Worm (Caenorhabditis elegans) whole organism, L2 larva: ENCODE results near the gene sshk-1.

Experiments
- C34F6.9 ChIP-seq: fragments of 150-350 bp; optimal IDR thresholded peaks from 2 replicates; lab custom pipeline; 2014; ENCODE audit warnings: missing biosample characterization, missing genetic modification characterization
- F13H6.1 ChIP-seq: sonication (generic microtip); optimal IDR thresholded peaks from 2 replicates; lab custom pipeline; 2016; ENCODE audit warnings: missing genetic modification characterization, missing compliant biosample characterization
- R02D3.7 ChIP-seq: fragments of 150-350 bp; optimal IDR thresholded peaks from 2 replicates; lab custom pipeline; 2014; ENCODE audit warnings: missing biosample characterization, missing genetic modification characterization
- Y55F3AM.14 ChIP-seq: fragments of 200-800 bp; sonication (Bioruptor generic); optimal IDR thresholded peaks from 2 replicates; lab custom pipeline; 2018; ENCODE audit warnings: mild to moderate bottlenecking, missing genetic modification characterization, missing compliant biosample characterization
- aly-2 ChIP-seq: fragments of 150-350 bp; optimal IDR thresholded peaks from 2 replicates; lab custom pipeline; 2014; ENCODE audit warnings: missing biosample characterization, missing genetic modification characterization
- ama-1 ChIP-seq: fragments of 150-350 bp; optimal IDR thresholded peaks from 2 replicates; lab custom pipeline; 2018; ENCODE audit warnings: inconsistent platforms
- ceh-16 ChIP-seq: fragments of 150-350 bp; optimal IDR thresholded peaks from 2 replicates; lab custom pipeline; 2014; ENCODE audit warnings: missing biosample characterization, missing genetic modification characterization
- ceh-82 ChIP-seq: fragments of 150-350 bp; optimal IDR thresholded peaks from 2 replicates; lab custom pipeline; 2014; ENCODE audit warnings: missing biosample characterization, missing genetic modification characterization
- crh-2 ChIP-seq: sonication (generic microtip); optimal IDR thresholded peaks from 2 replicates; lab custom pipeline; 2017; ENCODE audit warnings: missing biosample characterization, missing genetic modification characterization
- egl-27 ChIP-seq: sonication (generic microtip); optimal IDR thresholded peaks from 3 replicates; lab custom pipeline; 2017; ENCODE audit warnings: missing biosample characterization, missing genetic modification reagents, missing genetic modification characterization
- elt-3 ChIP-seq: sonication (generic microtip); optimal IDR thresholded peaks from 2 replicates; lab custom pipeline; 2017; ENCODE audit warnings: missing biosample characterization, missing genetic modification characterization
- fos-1 ChIP-seq: fragments of 150-350 bp; optimal IDR thresholded peaks from 2 replicates; lab custom pipeline; 2014; ENCODE audit warnings: missing biosample characterization, missing genetic modification characterization
- gmeb-1 ChIP-seq: fragments of 150-350 bp; optimal IDR thresholded peaks from 2 replicates; lab custom pipeline; 2014; ENCODE audit warnings: missing biosample characterization, missing genetic modification characterization
- lin-11 ChIP-seq: fragments of 150-350 bp; sonication (generic microtip); optimal IDR thresholded peaks from 2 replicates; lab custom pipeline; 2014; ENCODE audit warnings: missing biosample characterization, missing genetic modification characterization, inconsistent platforms, mixed read lengths
- lin-13 ChIP-seq: fragments of 150-350 bp; optimal IDR thresholded peaks from 2 replicates; lab custom pipeline; 2014; ENCODE audit warnings: missing biosample characterization, missing genetic modification reagents, missing genetic modification characterization
- lsy-2 ChIP-seq, 2 experiments: fragments of 150-350 bp in 1 of 2; sonication (generic microtip) in 1 of 2; optimal IDR thresholded peaks; 2 replicates each; lab custom pipeline; 2014 to 2017; ENCODE audit warnings: missing biosample characterization in 2 of 2, missing genetic modification characterization in 2 of 2
- mab-5 ChIP-seq: fragments of 150-350 bp; optimal IDR thresholded peaks from 2 replicates; lab custom pipeline; 2014; ENCODE audit warnings: missing biosample characterization, missing genetic modification characterization
- mbf-1 ChIP-seq: sonication (generic microtip); optimal IDR thresholded peaks from 2 replicates; lab custom pipeline; 2017; ENCODE audit warnings: missing biosample characterization, missing genetic modification characterization
- nhr-10 ChIP-seq: sonication (generic microtip); optimal IDR thresholded peaks from 2 replicates; lab custom pipeline; 2017; ENCODE audit warnings: missing biosample characterization, missing genetic modification characterization
- nhr-11 ChIP-seq: fragments of 150-350 bp; optimal IDR thresholded peaks from 2 replicates; lab custom pipeline; 2014; ENCODE audit warnings: missing biosample characterization, missing genetic modification characterization
- nhr-12 ChIP-seq: fragments of 150-350 bp; optimal IDR thresholded peaks from 2 replicates; lab custom pipeline; 2014; ENCODE audit warnings: missing biosample characterization, missing genetic modification characterization
- nhr-129 ChIP-seq: fragments of 150-350 bp; optimal IDR thresholded peaks from 2 replicates; lab custom pipeline; 2014; ENCODE audit warnings: missing biosample characterization, missing genetic modification characterization
- nhr-21 ChIP-seq: fragments of 150-350 bp; optimal IDR thresholded peaks from 2 replicates; lab custom pipeline; 2014; ENCODE audit warnings: missing biosample characterization, missing genetic modification characterization
- nhr-237 ChIP-seq: fragments of 150-350 bp; optimal IDR thresholded peaks from 2 replicates; lab custom pipeline; 2014; ENCODE audit warnings: missing biosample characterization, missing genetic modification characterization
- nhr-25 ChIP-seq: fragments of 150-350 bp; sonication (generic microtip); optimal IDR thresholded peaks from 3 replicates; lab custom pipeline; 2014; ENCODE audit warnings: missing biosample characterization, missing genetic modification characterization
- sem-4 ChIP-seq: fragments of 150-350 bp; optimal IDR thresholded peaks from 2 replicates; lab custom pipeline; 2014; ENCODE audit warnings: missing biosample characterization, missing genetic modification reagents, missing genetic modification characterization
- skn-1 ChIP-seq: sonication (generic microtip); optimal IDR thresholded peaks from 2 replicates; lab custom pipeline; 2017; ENCODE audit warnings: missing biosample characterization, missing genetic modification characterization
- sma-3 ChIP-seq: sonication (generic microtip); optimal IDR thresholded peaks from 2 replicates; lab custom pipeline; 2016; ENCODE audit warnings: missing genetic modification reagents, missing genetic modification characterization, missing compliant biosample characterization
- sma-9 ChIP-seq, 2 experiments: fragments of 150-350 bp in 1 of 2; sonication (generic microtip) in 1 of 2; optimal IDR thresholded peaks; 2 replicates each; lab custom pipeline; 2014 to 2016; ENCODE audit warnings: missing genetic modification characterization in 2 of 2, mild to moderate bottlenecking in 1 of 2, missing biosample characterization in 1 of 2, missing compliant biosample characterization in 1 of 2, missing genetic modification reagents in 1 of 2, moderate library complexity in 1 of 2
- snpc-4 ChIP-seq: fragments of 150-350 bp; optimal IDR thresholded peaks from 2 replicates; lab custom pipeline; 2014; ENCODE audit warnings: missing biosample characterization, missing genetic modification characterization
- unc-55 ChIP-seq: fragments of 150-350 bp; sonication (generic microtip); optimal IDR thresholded peaks from 3 replicates; lab custom pipeline; 2014; ENCODE audit warnings: missing biosample characterization, missing genetic modification reagents, missing genetic modification characterization
- unc-62 ChIP-seq: fragments of 150-350 bp; optimal IDR thresholded peaks from 2 replicates; lab custom pipeline; 2014; ENCODE audit warnings: missing biosample characterization, missing genetic modification reagents, missing genetic modification characterization
- zag-1 ChIP-seq: fragments of 150-350 bp; optimal IDR thresholded peaks from 2 replicates; lab custom pipeline; 2014; ENCODE audit warnings: missing biosample characterization, missing genetic modification characterization
- ztf-11 ChIP-seq: sonication (generic microtip); optimal IDR thresholded peaks from 2 replicates; lab custom pipeline; 2017; ENCODE audit warnings: missing biosample characterization, missing genetic modification characterization
- ztf-4 ChIP-seq: fragments of 150-350 bp; optimal IDR thresholded peaks from 2 replicates; lab custom pipeline; 2014; ENCODE audit warnings: missing biosample characterization, missing genetic modification characterization

sshk-1 gene

ce11 chrV:20837765-20838164, 21.8 kb downstream of the sshk-1 start, which contains the start of gene mrps-12:
Gene mrps-12, plus strand, starts transcription at chrV:20838080.
- TF ChIP-seq nhr-10 (no peak), lin-11 (tag; lab: Kevin White, UChicago) (no peak), C34F6.9 (tag; lab: Kevin White, UChicago) (peak; percentile 54), unc-55 (GFP tag; lab: Kevin White, UChicago) (peak; percentile 8), lsy-2 (tag; optimal IDR thresholded peaks at IDR 0.05; lab: Kevin White, UChicago) (peak in 1 of 2 experiments; percentile 42), ama-1 (lab: Kevin White, UChicago) (no peak), nhr-25 (tag; lab: Kevin White, UChicago) (peak; percentile 4)

ce11 chrV:20838565-20838964, 22.6 kb downstream of the sshk-1 start, which contains the start of gene exos-7:
Gene exos-7, plus strand, starts transcription at chrV:20838865.
- TF ChIP-seq unc-62 (GFP tag; lab: Kevin White, UChicago): no peak
- no peak for TF ChIP-seq nhr-129
- no peak for TF ChIP-seq fos-1 (tag; lab: Kevin White, UChicago)
- TF ChIP-seq nhr-11 (tag; lab: Kevin White, UChicago): no peak
- TF ChIP-seq, all 48 proteins: peak for 0

- TF ChIP-seq nhr-25 (tag; lab: Kevin White, UChicago): no peak
- TF ChIP-seq ztf-11 (tag; lab: Kevin White, UChicago): no peak
- no peak for TF ChIP-seq elt-3
- TF ChIP-seq ceh-16 (tag; lab: Kevin White, UChicago): no peak
- no peak for TF ChIP-seq sma-9 (GFP tag; optimal IDR thresholded peaks at IDR 0.05; lab: Kevin White, UChicago)
- no peak for TF ChIP-seq sma-9 (tag; optimal IDR thresholded peaks at IDR 0.05; lab: Kevin White, UChicago)
- no peak for TF ChIP-seq ceh-82
- no peak for TF ChIP-seq nhr-237 (tag; lab: Kevin White, UChicago)
- no peak for TF ChIP-seq gmeb-1
- no peak for TF ChIP-seq mbf-1
- no peak for TF ChIP-seq aly-2
- no peak for TF ChIP-seq egl-27 (tag; lab: Kevin White, UChicago)
- TF ChIP-seq, all 48 proteins: peak for 0
These were observed 25.5 kb downstream of the sshk-1 start for ce11 chrV:20841484-20841883.

- TF ChIP-seq aly-2 (no peak), unc-55 (GFP tag; lab: Kevin White, UChicago) (peak; percentile 92), ceh-16 (tag; lab: Kevin White, UChicago) (no peak), zag-1 (tag; lab: Kevin White, UChicago) (peak; percentile 25), ama-1 (lab: Kevin White, UChicago) (peak; percentile 81), nhr-129 (peak; percentile 83), skn-1 (tag; lab: Kevin White, UChicago) (no peak), sma-3 (GFP tag; lab: Kevin White, UChicago) (peak; percentile 75), nhr-11 (tag; lab: Kevin White, UChicago) (no peak), crh-2 (tag; lab: Kevin White, UChicago) (peak; percentile 77), sma-9 (GFP tag; optimal IDR thresholded peaks at IDR 0.05; lab: Kevin White, UChicago) (peak; percentile 58), sma-9 (tag; optimal IDR thresholded peaks at IDR 0.05; lab: Kevin White, UChicago) (no peak), nhr-12 (tag; lab: Kevin White, UChicago) (no peak), lin-13 (GFP tag; lab: Kevin White, UChicago) (peak; percentile 62), F13H6.1 (peak; percentile 64), C34F6.9 (tag; lab: Kevin White, UChicago) (peak; percentile 93), gmeb-1 (peak; percentile 69), nhr-21 (peak; percentile 21), ztf-4 (tag; lab: Kevin White, UChicago) (peak; percentile 62), nhr-25 (tag; lab: Kevin White, UChicago) (peak; percentile 22), lsy-2 (tag; optimal IDR thresholded peaks at IDR 0.05; lab: Kevin White, UChicago) (peak; percentile 93 to 98), snpc-4 (tag; lab: Kevin White, UChicago) (peak; percentile 56), sem-4 (tag; lab: Kevin White, UChicago) (peak; percentile 1), egl-27 (tag; lab: Kevin White, UChicago) (peak; percentile 30), R02D3.7 (tag; lab: Kevin White, UChicago) (no peak), lin-11 (tag; lab: Kevin White, UChicago) (peak; percentile 54), mab-5 (tag; lab: Kevin White, UChicago) (peak; percentile 33), fos-1 (tag; lab: Kevin White, UChicago) (peak; percentile 41), Y55F3AM.14 (GFP tag; lab: Kevin White, UChicago) (no peak)
These were observed 29.7 kb downstream of the sshk-1 start, which contains the start of the genes F31D4.2 and fkb-6 for ce11 chrV:20845524-20846208. Gene F31D4.2, minus strand, starts transcription at chrV:20845546. Gene fkb-6, plus strand, starts transcription at chrV:20846158.
